Worm (Caenorhabditis elegans) whole organism, L4 larva: Measurements from ENCODE around the gene F32D8.4.

Experiments used
- R02D3.7 ChIP-seq: fragments of 150-350 bp; sonication (generic microtip); optimal IDR thresholded peaks from 3 replicates; lab custom pipeline; 2014; ENCODE audit warnings: missing biosample characterization, missing genetic modification characterization
- dpl-1 ChIP-seq: fragments of 150-350 bp; optimal IDR thresholded peaks from 2 replicates; lab custom pipeline; 2014; ENCODE audit warnings: missing biosample characterization, missing genetic modification reagents, missing genetic modification characterization
- fkh-10 ChIP-seq: fragments of 150-350 bp; optimal IDR thresholded peaks from 2 replicates; lab custom pipeline; 2014; ENCODE audit warnings: missing biosample characterization, missing genetic modification reagents, missing genetic modification characterization
- fos-1 ChIP-seq: fragments of 150-350 bp; optimal IDR thresholded peaks from 2 replicates; lab custom pipeline; 2014; ENCODE audit warnings: missing biosample characterization, missing genetic modification characterization
- lin-15B ChIP-seq: fragments of 150-350 bp; sonication (generic microtip); optimal IDR thresholded peaks from 3 replicates; lab custom pipeline; 2014; ENCODE audit warnings: missing biosample characterization, missing genetic modification characterization
- lin-38 ChIP-seq: fragments of 200-800 bp; sonication (Bioruptor generic); IDR thresholded peaks from 2 replicates; pipeline ENCODE4 v1.3.6; 2022; ENCODE audit warnings: missing genetic modification reagents, missing genetic modification characterization, missing compliant biosample characterization
- lin-39 ChIP-seq: fragments of 150-350 bp; optimal IDR thresholded peaks from 2 replicates; lab custom pipeline; 2014; ENCODE audit warnings: missing biosample characterization, missing genetic modification reagents, missing genetic modification characterization
- mep-1 ChIP-seq: fragments of 150-350 bp; sonication (generic microtip); optimal IDR thresholded peaks from 3 replicates; lab custom pipeline; 2014; ENCODE audit warnings: missing biosample characterization, missing genetic modification characterization
- nhr-11 ChIP-seq: fragments of 150-350 bp; optimal IDR thresholded peaks from 2 replicates; lab custom pipeline; 2014; ENCODE audit warnings: missing biosample characterization, missing genetic modification characterization
- nhr-25 ChIP-seq: sonication (generic microtip); optimal IDR thresholded peaks from 2 replicates; lab custom pipeline; 2017; ENCODE audit warnings: missing genetic modification characterization, mild to moderate bottlenecking, missing compliant biosample characterization, antibody characterized with exemption, moderate library complexity, borderline replicate concordance; ENCODE audit not compliant: insufficient read depth
- nhr-28 ChIP-seq: fragments of 150-350 bp; optimal IDR thresholded peaks from 2 replicates; lab custom pipeline; 2014; ENCODE audit warnings: missing biosample characterization, missing genetic modification characterization
- nhr-76 ChIP-seq: fragments of 150-350 bp; optimal IDR thresholded peaks from 2 replicates; lab custom pipeline; 2014; ENCODE audit warnings: missing biosample characterization, missing genetic modification characterization
- spr-3 ChIP-seq: fragments of 200-800 bp; sonication (Bioruptor generic); optimal IDR thresholded peaks from 2 replicates; lab custom pipeline; 2018; ENCODE audit warnings: mild to moderate bottlenecking, missing genetic modification characterization, missing compliant biosample characterization

ce11 chrV:10898629-10899028 is 5.3 kb upstream of the F32D8.4 start:
- TF ChIP-seq nhr-76 (tag; lab: Kevin White, UChicago) (no peak), nhr-11 (tag; lab: Kevin White, UChicago) (no peak), dpl-1 (GFP tag; lab: Kevin White, UChicago) (no peak), fkh-10 (GFP tag; lab: Kevin White, UChicago) (no peak), nhr-25 (no peak), lin-38 (GFP tag; lab: Robert Waterston, UW) (no peak), spr-3 (GFP tag; lab: Kevin White, UChicago) (no peak), fos-1 (tag; lab: Kevin White, UChicago) (no peak), lin-39 (tag; lab: Kevin White, UChicago) (no peak), nhr-28 (tag; lab: Kevin White, UChicago) (no peak), R02D3.7 (tag; lab: Kevin White, UChicago) (no peak), mep-1 (no peak), lin-15B (tag; lab: Kevin White, UChicago) (no peak)
